Fruit fly (Drosophila melanogaster): ENCODE results near the gene CG4440.
A peak's percentile ranks its signal among the peaks of the same experiment; 100 is the strongest.

CG4440 gene

DNA sequence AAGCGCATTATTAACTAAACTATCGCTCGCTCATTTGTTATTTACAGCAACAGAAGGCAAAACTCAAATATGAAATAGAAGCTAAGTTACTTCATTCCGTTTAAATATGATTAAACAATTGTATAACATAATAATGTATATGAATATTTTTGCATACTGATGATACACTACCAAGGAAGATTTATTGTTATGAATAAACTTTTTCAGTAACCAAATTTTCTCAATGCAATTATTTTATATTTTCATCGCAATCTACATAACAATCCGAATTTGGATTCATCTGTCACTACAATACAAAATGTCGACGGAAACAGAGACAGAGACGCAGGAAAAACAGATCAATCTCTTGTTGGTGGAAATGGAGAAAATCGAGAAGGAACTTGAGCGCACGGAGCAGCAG is 38.7 kb upstream of the CG4440 start, which contains the start of gene CG17329:
Gene CG17329 (plus strand): TSS at position 301 of the 400 bp plus-strand sequence.
- TF ChIP-seq CG12605 (GFP tag; IDR thresholded peaks at IDR 0.05) (no peak), EcR (GFP tag; optimal IDR thresholded peaks at IDR 0.05) (no peak), CG8159 (tag; optimal IDR thresholded peaks at IDR 0.05) (no peak), gl (tag; optimal IDR thresholded peaks at IDR 0.05) (no peak), Ets98B (GFP tag; IDR thresholded peaks at IDR 0.05) (no peak), CG34367 (tag; optimal IDR thresholded peaks at IDR 0.05) (no peak), CG14655 (GFP tag; optimal IDR thresholded peaks at IDR 0.05) (no peak)

DNA sequence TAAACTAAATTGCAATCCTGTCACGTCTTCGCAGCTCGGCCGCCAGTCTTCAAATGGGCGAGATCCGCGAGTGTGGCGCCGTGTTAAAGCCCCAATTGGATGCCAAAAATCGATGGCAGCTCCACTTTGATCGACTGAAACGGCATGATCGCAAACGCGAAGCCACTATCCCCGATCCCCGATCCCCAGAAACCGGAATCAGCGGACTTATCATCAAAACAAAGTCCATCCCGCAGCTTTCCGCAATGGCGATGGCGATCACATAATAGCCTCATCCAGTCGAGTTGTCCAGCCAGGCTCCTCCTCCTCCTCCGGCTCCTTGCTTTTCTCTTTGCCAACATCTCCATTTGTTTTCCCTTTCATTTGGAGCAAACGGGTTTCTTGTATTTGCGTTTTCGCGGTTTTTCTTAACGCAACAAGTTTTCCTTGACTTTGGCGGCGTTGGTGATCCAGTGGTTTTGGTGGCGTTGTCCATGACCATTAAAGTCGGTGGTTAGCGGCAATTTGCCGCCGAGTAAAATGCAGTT is 36.7 kb upstream of the CG4440 start, which contains the start of gene CG13258:
Gene CG13258 (minus strand): TSS at position 51 of the 527 bp plus-strand sequence.
- peak; percentile 16; the same call in 1 of the 2 replicates for TF ChIP-seq Ets98B (GFP tag; IDR thresholded peaks at IDR 0.05)
- no peak for TF ChIP-seq CG14655 (GFP tag; optimal IDR thresholded peaks at IDR 0.05)

DNA sequence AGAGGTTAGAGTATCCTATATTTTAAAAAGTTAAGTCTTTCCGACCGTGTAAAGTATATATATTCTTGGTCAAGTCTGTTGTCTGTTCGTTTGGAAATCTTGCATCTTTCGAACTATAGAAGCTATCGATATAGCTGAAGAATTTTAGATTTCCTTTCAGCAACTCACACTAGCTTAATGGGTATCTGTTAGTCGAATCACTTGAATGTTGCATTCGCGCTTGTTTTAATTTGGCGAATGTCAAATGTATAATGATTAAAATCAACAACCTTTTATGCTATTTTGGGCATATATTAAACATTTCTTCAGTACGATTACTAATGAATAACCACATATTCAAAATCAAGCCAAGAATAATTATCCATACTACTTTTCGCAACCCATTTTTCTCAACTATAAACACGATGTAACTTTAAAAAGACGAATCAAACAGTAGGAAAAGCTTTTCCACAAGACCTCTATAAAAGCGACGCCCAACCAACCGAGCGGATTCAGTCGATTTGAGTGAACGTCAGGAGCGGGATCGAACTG is 36.0 kb upstream of the CG4440 start, which contains the start of gene Cyp303a1:
Gene Cyp303a1 (plus strand): TSS at position 481 of the 531 bp plus-strand sequence.
- no peak for TF ChIP-seq CG8159 (tag; optimal IDR thresholded peaks at IDR 0.05)
- TF ChIP-seq D1 (tag; optimal IDR thresholded peaks at IDR 0.05): no peak
- no peak for TF ChIP-seq EcR (GFP tag; optimal IDR thresholded peaks at IDR 0.05)
- no peak for TF ChIP-seq CG10348 (GFP tag; IDR thresholded peaks at IDR 0.05)
- no peak for TF ChIP-seq CG9948 (tag; optimal IDR thresholded peaks at IDR 0.05)
- TF ChIP-seq CG4496 (GFP tag; IDR thresholded peaks at IDR 0.05): no peak
- TF ChIP-seq CG15710 (tag; optimal IDR thresholded peaks at IDR 0.05): no peak
- TF ChIP-seq Ets98B (GFP tag; IDR thresholded peaks at IDR 0.05): no peak
- TF ChIP-seq Pif1A (GFP tag; optimal IDR thresholded peaks at IDR 0.05): no peak
- no peak for TF ChIP-seq Snoo (tag; optimal IDR thresholded peaks at IDR 0.05)
- no peak for TF ChIP-seq CG14655 (GFP tag; optimal IDR thresholded peaks at IDR 0.05)
- no peak for TF ChIP-seq CG8301 (tag; optimal IDR thresholded peaks at IDR 0.05)
- no peak for TF ChIP-seq fd96Ca (GFP tag; IDR thresholded peaks at IDR 0.05)

DNA sequence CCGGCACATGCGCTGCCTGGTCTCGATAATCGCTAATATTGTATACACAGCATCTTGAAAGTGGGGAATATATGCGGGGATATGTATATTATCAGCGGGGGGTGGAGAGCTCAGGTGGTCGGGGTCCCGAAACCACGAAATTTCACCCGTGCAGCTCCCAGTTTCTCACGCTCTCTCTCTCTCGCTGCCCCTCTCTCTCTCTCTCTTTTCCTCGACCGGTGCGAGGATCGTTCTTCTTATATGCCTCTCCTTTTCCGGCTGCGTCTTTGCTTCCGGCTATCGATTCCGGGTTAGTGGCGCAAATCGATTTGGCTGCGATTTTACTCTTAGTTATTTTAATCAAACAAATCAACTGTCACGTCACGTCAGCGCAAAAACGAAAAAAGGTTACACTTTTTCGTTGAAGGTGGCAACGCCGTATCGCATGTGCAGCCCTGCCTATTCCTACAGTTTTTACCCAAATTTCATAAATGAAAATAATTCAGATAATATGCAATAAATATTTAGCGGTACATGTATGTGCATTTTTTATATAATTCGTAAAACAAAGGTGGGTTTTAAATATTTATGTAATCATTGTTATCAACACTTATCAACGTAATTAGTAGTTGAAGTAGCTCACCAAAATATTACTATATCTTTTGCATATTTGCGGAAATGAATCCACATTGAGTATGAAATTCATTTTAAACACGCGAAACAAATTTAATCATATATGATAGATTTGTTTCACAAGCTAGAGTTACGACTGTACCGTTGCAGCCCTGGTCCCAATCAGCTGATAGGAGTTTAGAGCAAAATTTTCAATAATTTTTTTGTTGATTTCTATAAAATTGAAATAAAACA is 30.0 kb upstream of the CG4440 start, which contains the start of the genes heix and CG17328:
Gene heix (minus strand): TSS at position 393 of the 846 bp plus-strand sequence.
Gene CG17328 (plus strand): TSS at position 478 of the 846 bp plus-strand sequence.
- TF ChIP-seq Pif1B (GFP tag; optimal IDR thresholded peaks at IDR 0.05) (no peak), CG34367 (tag; optimal IDR thresholded peaks at IDR 0.05) (peak; percentile 56), EcR (GFP tag; optimal IDR thresholded peaks at IDR 0.05) (no peak), CG8159 (tag; optimal IDR thresholded peaks at IDR 0.05) (peak; percentile 73), CG12605 (GFP tag; IDR thresholded peaks at IDR 0.05) (no peak), CG14655 (GFP tag; optimal IDR thresholded peaks at IDR 0.05) (no peak), Ets98B (GFP tag; IDR thresholded peaks at IDR 0.05) (peak; percentile 27; the same call in 1 of the 2 replicates), gl (tag; optimal IDR thresholded peaks at IDR 0.05) (no peak), D1 (tag; optimal IDR thresholded peaks at IDR 0.05) (no peak), Pif1A (GFP tag; optimal IDR thresholded peaks at IDR 0.05) (no peak), Snoo (tag; optimal IDR thresholded peaks at IDR 0.05) (peak; percentile 64), CG15710 (tag; optimal IDR thresholded peaks at IDR 0.05) (peak; percentile 74), CG17806 (tag; optimal IDR thresholded peaks at IDR 0.05) (peak; percentile 62), fd96Ca (GFP tag; IDR thresholded peaks at IDR 0.05) (no peak), CG32121 (GFP tag; IDR thresholded peaks at IDR 0.05) (peak; percentile 14; the same call in 1 of the 2 replicates), CG4496 (GFP tag; IDR thresholded peaks at IDR 0.05) (peak; percentile 69), rn (GFP tag; IDR thresholded peaks at IDR 0.05) (0 out of 2 replicates have a peak, but pooled peaks have one; percentile 40), CG9948 (tag; optimal IDR thresholded peaks at IDR 0.05) (peak; percentile 59), CG13204 (GFP tag; optimal IDR thresholded peaks at IDR 0.05) (no peak), CG8301 (tag; optimal IDR thresholded peaks at IDR 0.05) (peak; percentile 59), CG10348 (GFP tag; IDR thresholded peaks at IDR 0.05) (0 out of 2 replicates have a peak, but pooled peaks have one; percentile 16)

DNA sequence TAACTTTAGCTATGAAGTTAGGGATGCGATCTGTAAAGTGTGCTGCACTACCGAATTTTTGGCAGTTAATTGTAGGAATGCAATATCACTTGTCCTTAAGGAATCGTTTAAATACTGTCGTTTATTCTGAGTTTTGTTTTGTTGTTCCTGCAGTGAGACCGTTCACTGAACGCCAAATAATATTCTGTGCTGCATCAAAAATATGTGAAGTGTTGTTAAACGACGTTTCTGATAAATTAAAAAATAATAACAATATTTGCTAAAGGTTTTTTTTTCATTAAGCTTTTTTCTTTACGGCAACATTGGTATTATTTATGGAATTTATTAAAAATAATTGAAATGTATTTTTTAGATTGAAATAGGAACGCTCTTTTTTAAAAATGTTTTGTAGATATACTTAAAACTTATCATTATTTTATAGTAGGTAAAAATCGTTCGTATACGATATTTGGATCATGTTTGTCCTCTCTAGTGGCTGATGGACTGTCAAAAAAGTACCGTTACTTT is 26.9 kb upstream of the CG4440 start, which contains the start of gene GMF:
Gene GMF (minus strand): TSS at position 182 of the 507 bp plus-strand sequence.
- TF ChIP-seq CG9948 (tag; optimal IDR thresholded peaks at IDR 0.05) (no peak), Pif1B (GFP tag; optimal IDR thresholded peaks at IDR 0.05) (no peak), fd96Ca (GFP tag; IDR thresholded peaks at IDR 0.05) (no peak), D1 (tag; optimal IDR thresholded peaks at IDR 0.05) (peak; percentile 58), CG17806 (tag; optimal IDR thresholded peaks at IDR 0.05) (no peak), CG34367 (tag; optimal IDR thresholded peaks at IDR 0.05) (no peak), Snoo (tag; optimal IDR thresholded peaks at IDR 0.05) (no peak), gl (tag; optimal IDR thresholded peaks at IDR 0.05) (no peak), rn (GFP tag; IDR thresholded peaks at IDR 0.05) (no peak), CG15710 (tag; optimal IDR thresholded peaks at IDR 0.05) (peak; percentile 34), CG14655 (GFP tag; optimal IDR thresholded peaks at IDR 0.05) (no peak), CG12605 (GFP tag; IDR thresholded peaks at IDR 0.05) (no peak), CG10348 (GFP tag; IDR thresholded peaks at IDR 0.05) (no peak), Pif1A (GFP tag; optimal IDR thresholded peaks at IDR 0.05) (no peak)
